Fruit fly (Drosophila melanogaster) whole organism, wandering third instar larva: ENCODE results near the gene Rbp1-like.
A peak's percentile ranks its signal among the peaks of the same experiment; 100 is the strongest.

Experiments used
- Abd-B ChIP-seq: fragments of >200 bp; optimal IDR thresholded peaks from 2 replicates; lab custom pipeline; 2017; ENCODE audit warnings: missing biosample characterization, missing genetic modification characterization
- CG32264 ChIP-seq: fragments of 200-800 bp; sonication (Bioruptor generic); optimal IDR thresholded peaks from 2 replicates; lab custom pipeline; 2016; ENCODE audit warnings: missing biosample characterization, missing genetic modification characterization
- CG9705 ChIP-seq: fragments of 200-800 bp; sonication (Bioruptor generic); optimal IDR thresholded peaks from 2 replicates; lab custom pipeline; 2018; ENCODE audit warnings: missing biosample characterization, mild to moderate bottlenecking, missing genetic modification characterization
- CrebA ChIP-seq: fragments of 200-800 bp; sonication (Bioruptor generic); optimal IDR thresholded peaks from 2 replicates; lab custom pipeline; 2016; ENCODE audit warnings: missing biosample characterization, mild to moderate bottlenecking, missing genetic modification characterization, borderline replicate concordance
- Dfd ChIP-seq: fragments of >200 bp; optimal IDR thresholded peaks from 2 replicates; lab custom pipeline; 2017; ENCODE audit warnings: missing biosample characterization, missing genetic modification characterization
- Dif ChIP-seq: fragments of 200-275, 200-300 bp; sonication (Bioruptor generic); optimal IDR thresholded peaks from 2 replicates; lab custom pipeline; 2018; ENCODE audit warnings: missing biosample characterization, missing genetic modification characterization; ENCODE audit not compliant: partially characterized antibody
- GATAd ChIP-seq: sonication (Bioruptor generic); optimal IDR thresholded peaks from 2 replicates; lab custom pipeline; 2016; ENCODE audit warnings: missing biosample characterization, missing genetic modification characterization
- HLH106 ChIP-seq: fragments of 200-800 bp; optimal IDR thresholded peaks from 3 replicates; lab custom pipeline; 2019; ENCODE audit warnings: missing biosample characterization, mild to moderate bottlenecking, missing genetic modification characterization, moderate library complexity
- Hnf4 ChIP-seq: fragments of 200-800 bp; sonication (Bioruptor generic); optimal IDR thresholded peaks from 2 replicates; lab custom pipeline; 2016; ENCODE audit warnings: missing biosample characterization, mild to moderate bottlenecking, missing genetic modification characterization
- Hr78 ChIP-seq: fragments of >200 bp; optimal IDR thresholded peaks from 2 replicates; lab custom pipeline; 2017; ENCODE audit warnings: missing biosample characterization, missing genetic modification characterization
- Hr83 ChIP-seq: fragments of 200-300 bp; sonication (Bioruptor generic); optimal IDR thresholded peaks from 2 replicates; lab custom pipeline; 2016; ENCODE audit warnings: missing biosample characterization, mild to moderate bottlenecking, missing genetic modification characterization, moderate library complexity; ENCODE audit not compliant: poor library complexity, severe bottlenecking
- Jra ChIP-seq: sonication (Bioruptor generic); optimal IDR thresholded peaks from 2 replicates; lab custom pipeline; 2016; ENCODE audit warnings: missing biosample characterization, missing genetic modification characterization
- Myc ChIP-seq: fragments of >200 bp; optimal IDR thresholded peaks from 2 replicates; lab custom pipeline; 2017
- N ChIP-seq: fragments of >200 bp; optimal IDR thresholded peaks from 2 replicates; lab custom pipeline; 2018; ENCODE audit warnings: missing biosample characterization, missing external identifiers, missing genetic modification characterization
- OdsH ChIP-seq: fragments of 200-800 bp; sonication (Bioruptor generic); optimal IDR thresholded peaks from 2 replicates; lab custom pipeline; 2016; ENCODE audit warnings: missing biosample characterization, mild to moderate bottlenecking, missing genetic modification characterization
- Rel ChIP-seq, 2 experiments: fragments of 200-800 bp; sonication (Bioruptor generic) in 1 of 2; optimal IDR thresholded peaks; 2 replicates in 1 of 2; 3 replicates in 1 of 2; lab custom pipeline; 2016 to 2019; ENCODE audit warnings: mild to moderate bottlenecking in 2 of 2, missing biosample characterization in 2 of 2, missing genetic modification characterization in 2 of 2, moderate library complexity in 1 of 2
- Sp1 ChIP-seq: fragments of 200-800 bp; sonication (Bioruptor generic); optimal IDR thresholded peaks from 3 replicates; lab custom pipeline; 2019; ENCODE audit warnings: missing biosample characterization, mild to moderate bottlenecking, missing genetic modification characterization, moderate library complexity
- Vsx2 ChIP-seq: fragments of 200-300, 225-300 bp; sonication (Bioruptor generic); optimal IDR thresholded peaks from 2 replicates; lab custom pipeline; 2018; ENCODE audit warnings: missing biosample characterization, missing genetic modification characterization; ENCODE audit not compliant: partially characterized antibody
- br ChIP-seq: fragments of 200-800 bp; sonication (Bioruptor generic); optimal IDR thresholded peaks from 2 replicates; lab custom pipeline; 2016; ENCODE audit warnings: missing biosample characterization, missing genetic modification characterization
- brk ChIP-seq: fragments of 200-800 bp; sonication (Bioruptor generic); optimal IDR thresholded peaks from 2 replicates; lab custom pipeline; 2016; ENCODE audit warnings: missing biosample characterization, mild to moderate bottlenecking, missing genetic modification characterization
- dl ChIP-seq, 2 experiments: fragments of 175-275, 200-275 bp in 1 of 2; fragments of 200-275 bp in 1 of 2; sonication (Bioruptor generic); optimal IDR thresholded peaks; lab custom pipeline; 2018; ENCODE audit warnings: mild to moderate bottlenecking in 2 of 2, missing biosample characterization in 2 of 2, missing genetic modification characterization in 2 of 2, moderate library complexity in 2 of 2; ENCODE audit not compliant: partially characterized antibody in 2 of 2, insufficient read depth in 1 of 2
- dmrt93B ChIP-seq: fragments of 200-800 bp; sonication (Bioruptor generic); optimal IDR thresholded peaks from 2 replicates; lab custom pipeline; 2018; ENCODE audit warnings: missing biosample characterization, mild to moderate bottlenecking, missing genetic modification characterization
- dsf ChIP-seq: sonication (Bioruptor generic); optimal IDR thresholded peaks from 2 replicates; lab custom pipeline; 2016; ENCODE audit warnings: missing biosample characterization, missing genetic modification characterization, borderline replicate concordance
- ey ChIP-seq: fragments of 200-800 bp; sonication (Bioruptor generic); optimal IDR thresholded peaks from 2 replicates; lab custom pipeline; 2016; ENCODE audit warnings: missing biosample characterization, missing genetic modification characterization
- foxo ChIP-seq, 2 experiments: fragments of 200-800 bp; sonication (Bioruptor generic); optimal IDR thresholded peaks; 2 replicates in 1 of 2; 3 replicates in 1 of 2; lab custom pipeline; 2016 to 2017; ENCODE audit warnings: missing biosample characterization in 2 of 2, missing genetic modification characterization in 2 of 2
- fru ChIP-seq: fragments of 200-800 bp; sonication (Bioruptor generic); optimal IDR thresholded peaks from 3 replicates; lab custom pipeline; 2016; ENCODE audit warnings: missing biosample characterization, mild to moderate bottlenecking, missing genetic modification characterization
- h ChIP-seq: fragments of 200-800 bp; sonication (Bioruptor generic); optimal IDR thresholded peaks from 3 replicates; lab custom pipeline; 2016; ENCODE audit warnings: missing biosample characterization, mild to moderate bottlenecking, missing genetic modification characterization
- jim ChIP-seq: fragments of 175-275, 200-325 bp; sonication (Bioruptor generic); optimal IDR thresholded peaks from 2 replicates; lab custom pipeline; 2016; ENCODE audit warnings: missing biosample characterization, mild to moderate bottlenecking, missing genetic modification characterization
- lola ChIP-seq: fragments of >200 bp; optimal IDR thresholded peaks from 2 replicates; lab custom pipeline; 2017; ENCODE audit warnings: missing biosample characterization, missing genetic modification characterization
- pan ChIP-seq: fragments of >200 bp; optimal IDR thresholded peaks from 2 replicates; lab custom pipeline; 2017
- psq ChIP-seq: fragments of 200-800 bp; sonication (Bioruptor generic); optimal IDR thresholded peaks from 3 replicates; lab custom pipeline; 2017; ENCODE audit warnings: missing biosample characterization, mild to moderate bottlenecking, missing genetic modification characterization, moderate library complexity
- sage ChIP-seq: fragments of 200-800 bp; sonication (Bioruptor generic); optimal IDR thresholded peaks from 2 replicates; lab custom pipeline; 2016; ENCODE audit warnings: missing biosample characterization, mild to moderate bottlenecking, missing genetic modification characterization
- sv ChIP-seq: fragments of 200-800 bp; sonication (Bioruptor generic); optimal IDR thresholded peaks from 3 replicates; lab custom pipeline; 2016; ENCODE audit warnings: missing biosample characterization, missing genetic modification characterization
- tai ChIP-seq: sonication (Bioruptor generic); optimal IDR thresholded peaks from 2 replicates; lab custom pipeline; 2016; ENCODE audit warnings: missing biosample characterization, missing genetic modification characterization
- usp ChIP-seq: fragments of >200 bp; optimal IDR thresholded peaks from 2 replicates; lab custom pipeline; 2017; ENCODE audit warnings: missing biosample characterization, missing genetic modification characterization
- woc ChIP-seq: sonication (Bioruptor generic); optimal IDR thresholded peaks from 2 replicates; lab custom pipeline; 2016; ENCODE audit warnings: missing biosample characterization, mild to moderate bottlenecking, missing genetic modification characterization

Rbp1-like gene

dm6 chrX:13394343-13394742 lies 9.7 kb upstream of the Rbp1-like start (continued):
- TF ChIP-seq Hr83 (GFP tag; lab: Kevin White, UChicago) (no peak), dl (GFP tag; optimal IDR thresholded peaks at IDR 0.05; lab: Kevin White, UChicago; ENCODE audit: insufficient read depth in 1 of 2, partially characterized antibody in 2 of 2) (no peak), dsf (GFP tag; lab: Kevin White, UChicago) (no peak)
- TF ChIP-seq, all 38 proteins: peak for 12

- TF ChIP-seq psq (GFP tag; lab: Kevin White, UChicago): no peak
- no peak for TF ChIP-seq sv
- TF ChIP-seq usp (GFP tag; lab: Kevin White, UChicago): no peak
- no peak for TF ChIP-seq CrebA (GFP tag; lab: Kevin White, UChicago)
- TF ChIP-seq jim (GFP tag; lab: Kevin White, UChicago): no peak
These were observed 8.1 kb upstream of the Rbp1-like start for dm6 chrX:13392764-13393163.

- TF ChIP-seq CG32264 (GFP tag; lab: Kevin White, UChicago): no peak
- TF ChIP-seq Vsx2: no peak
- no peak for TF ChIP-seq tai (GFP tag; lab: Kevin White, UChicago)
- no peak for TF ChIP-seq Dif (GFP tag; lab: Kevin White, UChicago)
- no peak for TF ChIP-seq dl (GFP tag; optimal IDR thresholded peaks at IDR 0.05; lab: Kevin White, UChicago; ENCODE audit: insufficient read depth in 1 of 2, partially characterized antibody in 2 of 2)
- TF ChIP-seq fru (GFP tag; lab: Kevin White, UChicago): no peak
- no peak for TF ChIP-seq N (GFP tag; lab: Kevin White, UChicago)
- TF ChIP-seq woc (GFP tag; lab: Kevin White, UChicago): no peak
- TF ChIP-seq Dfd (GFP tag; lab: Kevin White, UChicago): no peak
These were observed 7.3 kb upstream of the Rbp1-like start for dm6 chrX:13392041-13392353.

- TF ChIP-seq OdsH (GFP tag; lab: Kevin White, UChicago): no peak
- no peak for TF ChIP-seq CrebA (GFP tag; lab: Kevin White, UChicago)
- TF ChIP-seq CG32264 (GFP tag; lab: Kevin White, UChicago): no peak
- TF ChIP-seq woc (GFP tag; lab: Kevin White, UChicago): no peak
These were observed 6.7 kb upstream of the Rbp1-like start for dm6 chrX:13391174-13392040.

dm6 chrX:13390465-13391173 lies 5.9 kb upstream of the Rbp1-like start:
- peak; percentile 24 for TF ChIP-seq dmrt93B (GFP tag; lab: Kevin White, UChicago)
- TF ChIP-seq fru (GFP tag; lab: Kevin White, UChicago): peak; percentile 70
- TF ChIP-seq Myc (lab: Kevin White, UChicago): no peak
- no peak for TF ChIP-seq CG9705 (GFP tag; lab: Kevin White, UChicago)
- no peak for TF ChIP-seq CG32264 (GFP tag; lab: Kevin White, UChicago)
- no peak for TF ChIP-seq dl (GFP tag; optimal IDR thresholded peaks at IDR 0.05; lab: Kevin White, UChicago; ENCODE audit: insufficient read depth in 1 of 2, partially characterized antibody in 2 of 2)
- peak; percentile 13 for TF ChIP-seq ey
- TF ChIP-seq Sp1 (GFP tag; lab: Kevin White, UChicago): peak; percentile 82
- no peak for TF ChIP-seq tai (GFP tag; lab: Kevin White, UChicago)
- no peak for TF ChIP-seq Dfd (GFP tag; lab: Kevin White, UChicago)
- no peak for TF ChIP-seq Hr78
- TF ChIP-seq brk: peak; percentile 34
- TF ChIP-seq Hr83 (GFP tag; lab: Kevin White, UChicago): no peak
- no peak for TF ChIP-seq jim (GFP tag; lab: Kevin White, UChicago)
- TF ChIP-seq Abd-B (GFP tag; lab: Kevin White, UChicago): no peak
- no peak for TF ChIP-seq CrebA (GFP tag; lab: Kevin White, UChicago)
- peak; percentile 57 for TF ChIP-seq h
- TF ChIP-seq dsf (GFP tag; lab: Kevin White, UChicago): no peak
- peak; percentile 66 for TF ChIP-seq psq (GFP tag; lab: Kevin White, UChicago)
- peak in 1 of 2 experiments; percentile 74 for TF ChIP-seq foxo (GFP tag; optimal IDR thresholded peaks at IDR 0.05; lab: Kevin White, UChicago)
- TF ChIP-seq pan: no peak
- no peak for TF ChIP-seq N (GFP tag; lab: Kevin White, UChicago)
- TF ChIP-seq woc (GFP tag; lab: Kevin White, UChicago): no peak
- TF ChIP-seq HLH106 (tag; lab: Kevin White, UChicago): peak; percentile 84
- TF ChIP-seq br (GFP tag; lab: Kevin White, UChicago): peak; percentile 1
- TF ChIP-seq Rel (GFP tag; optimal IDR thresholded peaks at IDR 0.05; lab: Kevin White, UChicago): no peak
- TF ChIP-seq Rel (tag; optimal IDR thresholded peaks at IDR 0.05; lab: Kevin White, UChicago): peak; percentile 57
- TF ChIP-seq lola (GFP tag; lab: Kevin White, UChicago): no peak
- no peak for TF ChIP-seq Jra (GFP tag; lab: Kevin White, UChicago)
- TF ChIP-seq Hnf4 (GFP tag; lab: Kevin White, UChicago): peak; percentile 34
- no peak for TF ChIP-seq GATAd
- TF ChIP-seq sage (GFP tag; lab: Kevin White, UChicago): no peak
- no peak for TF ChIP-seq Vsx2
